Fruit fly (Drosophila melanogaster): ENCODE data around the gene Hira.
A peak's percentile ranks its signal among the peaks of the same experiment; 100 is the strongest.

The Hira gene

dm6 chrX:7691221-7691914 is 30.6 kb upstream of the Hira start (continued):
- TF ChIP-seq Med (GFP tag) (peak; percentile 69), Sry-β (GFP tag; optimal IDR thresholded peaks at IDR 0.05) (no peak), CG4282 (GFP tag; optimal IDR thresholded peaks at IDR 0.05) (no peak), Bgb (GFP tag; IDR thresholded peaks at IDR 0.05; ENCODE audit: partially characterized antibody) (no peak), CG18476 (GFP tag; optimal IDR thresholded peaks at IDR 0.05) (no peak), CG17186 (GFP tag; optimal IDR thresholded peaks at IDR 0.05) (no peak), CG12769 (tag; optimal IDR thresholded peaks at IDR 0.05) (no peak), unpg (GFP tag; optimal IDR thresholded peaks at IDR 0.05) (peak; percentile 36), CG6765 (GFP tag; optimal IDR thresholded peaks at IDR 0.05) (no peak), CG17385 (GFP tag; optimal IDR thresholded peaks at IDR 0.05) (peak; percentile 66), lov (optimal IDR thresholded peaks at IDR 0.05) (no peak), lov (GFP tag; IDR thresholded peaks at IDR 0.05) (no peak), CG6254 (GFP tag; optimal IDR thresholded peaks at IDR 0.05) (peak; percentile 1), Gug (GFP tag; IDR thresholded peaks at IDR 0.05) (peak; percentile 45; the same call in 2 of the 4 replicates), bab2 (GFP tag; optimal IDR thresholded peaks at IDR 0.05) (no peak), danr (GFP tag; IDR thresholded peaks at IDR 0.05) (peak; percentile 18; the same call in 1 of the 2 replicates), CG1832 (GFP tag; optimal IDR thresholded peaks at IDR 0.05) (no peak), pan (optimal IDR thresholded peaks at IDR 0.05) (no peak), pan (GFP tag; optimal IDR thresholded peaks at IDR 0.05 in 1 of 2, IDR thresholded peaks at IDR 0.05 in 1 of 2) (peak in 1 of 2 experiments; percentile 45), vvl (GFP tag; IDR thresholded peaks at IDR 0.05) (no peak), Hand (GFP tag; optimal IDR thresholded peaks at IDR 0.05) (peak; percentile 22), CG11723 (GFP tag; optimal IDR thresholded peaks at IDR 0.05) (peak; percentile 31), CG5953 (GFP tag; IDR thresholded peaks at IDR 0.05) (no peak), NC2α (GFP tag; optimal IDR thresholded peaks at IDR 0.05) (no peak), klu (GFP tag; IDR thresholded peaks at IDR 0.05) (no peak), gcm (GFP tag; optimal IDR thresholded peaks at IDR 0.05) (no peak), CG9609 (GFP tag; optimal IDR thresholded peaks at IDR 0.05) (no peak), wor (GFP tag; IDR thresholded peaks at IDR 0.05) (no peak), vnd (GFP tag; IDR thresholded peaks at IDR 0.05; ENCODE audit: partially characterized antibody) (no peak), NK7.1 (GFP tag; optimal IDR thresholded peaks at IDR 0.05) (no peak), CG9215 (GFP tag; IDR thresholded peaks at IDR 0.05) (no peak), CG2199 (GFP tag; IDR thresholded peaks at IDR 0.05) (no peak), Atf-2 (GFP tag; optimal IDR thresholded peaks at IDR 0.05) (no peak), CG17612 (GFP tag; IDR thresholded peaks at IDR 0.05) (no peak), pros (GFP tag; optimal IDR thresholded peaks at IDR 0.05) (no peak), fd102C (GFP tag; optimal IDR thresholded peaks at IDR 0.05) (no peak), tna (GFP tag; IDR thresholded peaks at IDR 0.05; ENCODE audit: partially characterized antibody) (no peak), tx (GFP tag; optimal IDR thresholded peaks at IDR 0.05) (no peak), az2 (GFP tag; optimal IDR thresholded peaks at IDR 0.05) (no peak), Aef1 (GFP tag; IDR thresholded peaks at IDR 0.05) (no peak), trh (GFP tag; optimal IDR thresholded peaks at IDR 0.05) (no peak), slp2 (GFP tag; optimal IDR thresholded peaks at IDR 0.05) (no peak), abd-A (tag; optimal IDR thresholded peaks at IDR 0.05) (no peak), CG6813 (GFP tag; optimal IDR thresholded peaks at IDR 0.05) (no peak), Tbp (GFP tag; optimal IDR thresholded peaks at IDR 0.05) (no peak), pnt (GFP tag; optimal IDR thresholded peaks at IDR 0.05) (no peak), CG4730 (GFP tag; IDR thresholded peaks at IDR 0.05) (0 out of 2 replicates have a peak, but pooled peaks have one; percentile 4), ewg (GFP tag; optimal IDR thresholded peaks at IDR 0.05) (no peak), H15 (GFP tag; IDR thresholded peaks at IDR 0.05) (no peak), CG4617 (GFP tag; optimal IDR thresholded peaks at IDR 0.05; ENCODE audit: borderline replicate concordance) (no peak), CG4328 (GFP tag; optimal IDR thresholded peaks at IDR 0.05) (no peak)
